Worm (Caenorhabditis elegans): ENCODE data around the gene mel-32.

The mel-32 gene

ce11 chrIII:6396381-6396780 is 46.4 kb downstream of the mel-32 start (continued):
- TF ChIP-seq daf-12 (tag; optimal IDR thresholded peaks at IDR 0.05) (no peak), sdz-12 (GFP tag; optimal IDR thresholded peaks at IDR 0.05) (no peak), D1046.2 (GFP tag; IDR thresholded peaks at IDR 0.05) (no peak), hlh-11 (tag; optimal IDR thresholded peaks at IDR 0.05) (peak; percentile 87), attf-4 (tag; optimal IDR thresholded peaks at IDR 0.05) (no peak), Y75B8A.6 (GFP tag; IDR thresholded peaks at IDR 0.05) (no peak), hif-1 (tag; optimal IDR thresholded peaks at IDR 0.05) (no peak), mdt-29 (GFP tag; IDR thresholded peaks at IDR 0.05) (no peak), nhr-77 (tag; optimal IDR thresholded peaks at IDR 0.05) (peak; percentile 31), nhr-41 (GFP tag; IDR thresholded peaks at IDR 0.05) (no peak), nhr-28 (tag; optimal IDR thresholded peaks at IDR 0.05) (peak; percentile 59), gei-8 (GFP tag; optimal IDR thresholded peaks at IDR 0.05) (no peak), hmg-1.1 (GFP tag; IDR thresholded peaks at IDR 0.05) (no peak), dmd-8 (GFP tag; IDR thresholded peaks at IDR 0.05) (no peak), zip-2 (tag; optimal IDR thresholded peaks at IDR 0.05) (no peak), ceh-82 (tag; optimal IDR thresholded peaks at IDR 0.05) (no peak), dmd-6 (GFP tag; IDR thresholded peaks at IDR 0.05) (peak; percentile 86), F37D6.2 (tag; optimal IDR thresholded peaks at IDR 0.05) (no peak), set-16 (GFP tag; IDR thresholded peaks at IDR 0.05) (no peak), lsy-2 (tag; optimal IDR thresholded peaks at IDR 0.05) (peak in 1 of 2 experiments; percentile 33), ctbp-1 (GFP tag; IDR thresholded peaks at IDR 0.05) (no peak), hlh-30 (tag; optimal IDR thresholded peaks at IDR 0.05; ENCODE audit: insufficient read depth) (peak; percentile 6), lin-39 (tag; optimal IDR thresholded peaks at IDR 0.05) (no peak), daf-16 (GFP tag; optimal IDR thresholded peaks at IDR 0.05) (peak in 1 of 2 experiments; percentile 57), daf-16 (tag; optimal IDR thresholded peaks at IDR 0.05) (peak; percentile 95), snpc-1.2 (GFP tag; IDR thresholded peaks at IDR 0.05) (no peak), zfp-3 (GFP tag; conservative IDR thresholded peaks at IDR 0.05) (no peak), mdl-1 (tag; optimal IDR thresholded peaks at IDR 0.05) (peak in 1 of 2 experiments; percentile 76)

ce11 chrIII:6395706-6396232 is 47.0 kb downstream of the mel-32 start, which contains the start of gene oatr-1:
TSS of gene oatr-1 (minus strand) at chrIII:6396182.
- TF ChIP-seq ces-1 (GFP tag; optimal IDR thresholded peaks at IDR 0.05) (no peak), rbr-2 (tag; optimal IDR thresholded peaks at IDR 0.05) (no peak), dve-1 (tag; optimal IDR thresholded peaks at IDR 0.05; ENCODE audit: insufficient read depth) (peak; percentile 27), lin-39 (tag; optimal IDR thresholded peaks at IDR 0.05) (no peak), daf-12 (tag; optimal IDR thresholded peaks at IDR 0.05) (no peak), mep-1 (tag; optimal IDR thresholded peaks at IDR 0.05) (no peak), lir-3 (tag; optimal IDR thresholded peaks at IDR 0.05) (no peak), gei-8 (GFP tag; optimal IDR thresholded peaks at IDR 0.05) (no peak), spr-3 (GFP tag; optimal IDR thresholded peaks at IDR 0.05) (no peak), egl-27 (tag; optimal IDR thresholded peaks at IDR 0.05) (no peak), aly-2 (tag; optimal IDR thresholded peaks at IDR 0.05) (no peak), nhr-28 (tag; optimal IDR thresholded peaks at IDR 0.05) (peak; percentile 48), Y105C5A.15 (GFP tag; IDR thresholded peaks at IDR 0.05) (no peak), nhr-11 (tag; optimal IDR thresholded peaks at IDR 0.05) (no peak), pha-4 (GFP tag; IDR thresholded peaks at IDR 0.05) (no peak), pha-4 (tag; optimal IDR thresholded peaks at IDR 0.05) (no peak), snpc-1.2 (GFP tag; IDR thresholded peaks at IDR 0.05) (no peak), pqm-1 (tag; optimal IDR thresholded peaks at IDR 0.05) (no peak), ceh-62 (tag; optimal IDR thresholded peaks at IDR 0.05) (no peak), lin-1 (GFP tag; IDR thresholded peaks at IDR 0.05) (no peak), mdl-1 (tag; optimal IDR thresholded peaks at IDR 0.05) (peak in 1 of 2 experiments; percentile 65), hlh-11 (tag; optimal IDR thresholded peaks at IDR 0.05) (peak; percentile 25), madf-5 (GFP tag; IDR thresholded peaks at IDR 0.05) (no peak), unc-130 (GFP tag; optimal IDR thresholded peaks at IDR 0.05) (no peak), nhr-42 (GFP tag; IDR thresholded peaks at IDR 0.05) (no peak), ceh-20 (GFP tag; IDR thresholded peaks at IDR 0.05) (no peak), F49E8.2 (tag; optimal IDR thresholded peaks at IDR 0.05; ENCODE audit: borderline replicate concordance) (no peak), php-3 (GFP tag; IDR thresholded peaks at IDR 0.05) (no peak), D1046.2 (GFP tag; IDR thresholded peaks at IDR 0.05) (no peak), mxl-2 (GFP tag; conservative IDR thresholded peaks at IDR 0.05) (no peak), nhr-76 (tag; optimal IDR thresholded peaks at IDR 0.05) (no peak)
